Fruit fly (Drosophila melanogaster) Kc167 (cell line): Measurements from ENCODE around the gene dlg1.

ENCODE experiments used
- Myc ChIP-seq: fragments of >200 bp; optimal IDR thresholded peaks from 2 replicates; lab custom pipeline; 2017; ENCODE audit warnings: missing external identifiers
- h ChIP-seq: fragments of >200 bp; optimal IDR thresholded peaks from 3 replicates; lab custom pipeline; 2018; ENCODE audit warnings: missing external identifiers
- insv ChIP-seq: fragments of >200 bp; optimal IDR thresholded peaks from 3 replicates; lab custom pipeline; 2018; ENCODE audit warnings: missing external identifiers

- TF ChIP-seq Myc (lab: Kevin White, UChicago) (no peak), h (no peak), insv (lab: Kevin White, UChicago) (no peak)
Observed at dm6 chrX:11427282-11427689, 57.8 kb downstream of the dlg1 start.
